Worm (Caenorhabditis elegans) whole organism, late embryonic: ENCODE data around the gene sup-9.
"Not testable (repeated sequence)": the region's sequence is repeated elsewhere in the genome, so short reads cannot be mapped to it uniquely, and the experiment has no call there.

Experiments used
- K02D7.2 ChIP-seq: sonication (generic microtip); optimal IDR thresholded peaks from 2 replicates; lab custom pipeline; 2017; ENCODE audit warnings: mild to moderate bottlenecking, missing genetic modification characterization, missing compliant biosample characterization
- T23F11.4 ChIP-seq: fragments of 200-800 bp; sonication (Bioruptor generic); optimal IDR thresholded peaks from 2 replicates; lab custom pipeline; 2018; ENCODE audit warnings: mild to moderate bottlenecking, missing genetic modification characterization, missing compliant biosample characterization
- ahr-1 ChIP-seq: sonication (generic microtip); optimal IDR thresholded peaks from 2 replicates; lab custom pipeline; 2016; ENCODE audit warnings: missing genetic modification characterization, missing compliant biosample characterization
- ceh-14 ChIP-seq: sonication (generic microtip); optimal IDR thresholded peaks from 2 replicates; lab custom pipeline; 2016; ENCODE audit warnings: missing genotype, missing genetic modification characterization, missing compliant biosample characterization
- ceh-19 ChIP-seq: fragments of 200-800 bp; sonication (Bioruptor generic); optimal IDR thresholded peaks from 2 replicates; lab custom pipeline; 2018; ENCODE audit warnings: mild to moderate bottlenecking, missing genetic modification characterization, missing compliant biosample characterization
- ceh-30 ChIP-seq: fragments of 150-350 bp; optimal IDR thresholded peaks from 2 replicates; lab custom pipeline; 2014; ENCODE audit warnings: missing biosample characterization, missing genetic modification characterization
- ceh-34 ChIP-seq: sonication (generic microtip); optimal IDR thresholded peaks from 2 replicates; lab custom pipeline; 2016; ENCODE audit warnings: mild to moderate bottlenecking, missing genetic modification characterization, missing compliant biosample characterization
- ceh-48 ChIP-seq: sonication (generic microtip); optimal IDR thresholded peaks from 2 replicates; lab custom pipeline; 2016; ENCODE audit warnings: missing genetic modification characterization, inconsistent platforms, missing compliant biosample characterization
- ceh-6 ChIP-seq: fragments of 200-800 bp; sonication (Bioruptor generic); optimal IDR thresholded peaks from 2 replicates; lab custom pipeline; 2018; ENCODE audit warnings: mild to moderate bottlenecking, missing genetic modification characterization, missing compliant biosample characterization
- ceh-9 ChIP-seq: sonication (generic microtip); optimal IDR thresholded peaks from 2 replicates; lab custom pipeline; 2016; ENCODE audit warnings: mild to moderate bottlenecking, missing genetic modification characterization, inconsistent platforms, missing compliant biosample characterization
- dmd-4 ChIP-seq: sonication (generic microtip); optimal IDR thresholded peaks from 2 replicates; lab custom pipeline; 2016; ENCODE audit warnings: borderline replicate concordance, missing genetic modification characterization, missing compliant biosample characterization
- elt-2 ChIP-seq: sonication (generic microtip); optimal IDR thresholded peaks from 2 replicates; lab custom pipeline; 2016; ENCODE audit warnings: missing genetic modification reagents, missing genetic modification characterization, missing compliant biosample characterization
- elt-4 ChIP-seq: sonication (generic microtip); optimal IDR thresholded peaks from 2 replicates; lab custom pipeline; 2016; ENCODE audit warnings: missing genetic modification characterization, missing compliant biosample characterization
- fkh-10 ChIP-seq: fragments of 150-350 bp; optimal IDR thresholded peaks from 2 replicates; lab custom pipeline; 2014; ENCODE audit warnings: missing biosample characterization, missing genetic modification reagents, missing genetic modification characterization
- fkh-6 ChIP-seq: sonication (generic microtip); optimal IDR thresholded peaks from 2 replicates; lab custom pipeline; 2016; ENCODE audit warnings: missing genetic modification characterization, missing compliant biosample characterization
- hlh-15 ChIP-seq: sonication (generic microtip); optimal IDR thresholded peaks from 2 replicates; lab custom pipeline; 2016; ENCODE audit warnings: missing genetic modification characterization, missing compliant biosample characterization
- hlh-30 ChIP-seq: sonication (generic microtip); optimal IDR thresholded peaks from 2 replicates; lab custom pipeline; 2017; ENCODE audit warnings: antibody characterized with exemption, missing genetic modification characterization, missing compliant biosample characterization; ENCODE audit not compliant: insufficient read depth
- hlh-8 ChIP-seq: sonication (generic microtip); optimal IDR thresholded peaks from 2 replicates; lab custom pipeline; 2016; ENCODE audit warnings: missing genotype, missing genetic modification characterization, missing compliant biosample characterization
- madf-2 ChIP-seq: sonication (generic microtip); optimal IDR thresholded peaks from 2 replicates; lab custom pipeline; 2017; ENCODE audit warnings: missing genetic modification characterization, missing compliant biosample characterization
- mec-3 ChIP-seq: sonication (generic microtip); optimal IDR thresholded peaks from 2 replicates; lab custom pipeline; 2016; ENCODE audit warnings: borderline replicate concordance, missing genetic modification characterization, missing compliant biosample characterization
- nfya-1 ChIP-seq: sonication (generic microtip); optimal IDR thresholded peaks from 2 replicates; lab custom pipeline; 2017; ENCODE audit warnings: missing genetic modification characterization, mild to moderate bottlenecking, missing compliant biosample characterization, antibody characterized with exemption, moderate library complexity
- nhr-232 ChIP-seq: sonication (generic microtip); optimal IDR thresholded peaks from 2 replicates; lab custom pipeline; 2016; ENCODE audit warnings: missing genetic modification characterization, missing compliant biosample characterization
- npax-4 ChIP-seq: sonication (generic microtip); optimal IDR thresholded peaks from 2 replicates; lab custom pipeline; 2016; ENCODE audit warnings: missing genetic modification characterization, missing compliant biosample characterization
- odd-2 ChIP-seq: sonication (generic microtip); optimal IDR thresholded peaks from 2 replicates; lab custom pipeline; 2017; ENCODE audit warnings: antibody characterized with exemption, mild to moderate bottlenecking, missing genetic modification characterization, missing compliant biosample characterization
- pha-2 ChIP-seq: sonication (generic microtip); optimal IDR thresholded peaks from 2 replicates; lab custom pipeline; 2017; ENCODE audit warnings: mild to moderate bottlenecking, missing genetic modification characterization, missing compliant biosample characterization
- pha-4 ChIP-seq: fragments of 150-350 bp; optimal IDR thresholded peaks from 2 replicates; lab custom pipeline; 2018; ENCODE audit warnings: missing biosample characterization, missing genetic modification reagents, missing genetic modification characterization
- pqm-1 ChIP-seq: sonication (generic microtip); optimal IDR thresholded peaks from 2 replicates; lab custom pipeline; 2016; ENCODE audit warnings: missing genetic modification characterization, missing compliant biosample characterization
- ref-2 ChIP-seq: sonication (generic microtip); optimal IDR thresholded peaks from 2 replicates; lab custom pipeline; 2016; ENCODE audit warnings: missing genetic modification characterization, missing compliant biosample characterization
- syd-9 ChIP-seq: sonication (generic microtip); optimal IDR thresholded peaks from 2 replicates; lab custom pipeline; 2016; ENCODE audit warnings: mild to moderate bottlenecking, missing genetic modification characterization, moderate library complexity, missing compliant biosample characterization
- tbx-7 ChIP-seq: sonication (generic microtip); optimal IDR thresholded peaks from 2 replicates; lab custom pipeline; 2016; ENCODE audit warnings: missing genotype, missing genetic modification characterization, missing compliant biosample characterization
- ttx-3 ChIP-seq: sonication (generic microtip); optimal IDR thresholded peaks from 2 replicates; lab custom pipeline; 2016; ENCODE audit warnings: missing genetic modification reagents, missing genetic modification characterization, missing compliant biosample characterization
- unc-55 ChIP-seq: sonication (generic microtip); optimal IDR thresholded peaks from 2 replicates; lab custom pipeline; 2017; ENCODE audit warnings: missing biosample characterization, missing genetic modification reagents, missing genetic modification characterization
- unc-86 ChIP-seq: sonication (generic microtip); optimal IDR thresholded peaks from 2 replicates; lab custom pipeline; 2016; ENCODE audit warnings: missing genetic modification characterization, missing compliant biosample characterization
- ztf-16 ChIP-seq: sonication (generic microtip); optimal IDR thresholded peaks from 2 replicates; lab custom pipeline; 2017; ENCODE audit warnings: missing genetic modification characterization, missing compliant biosample characterization

The sup-9 gene

DNA sequence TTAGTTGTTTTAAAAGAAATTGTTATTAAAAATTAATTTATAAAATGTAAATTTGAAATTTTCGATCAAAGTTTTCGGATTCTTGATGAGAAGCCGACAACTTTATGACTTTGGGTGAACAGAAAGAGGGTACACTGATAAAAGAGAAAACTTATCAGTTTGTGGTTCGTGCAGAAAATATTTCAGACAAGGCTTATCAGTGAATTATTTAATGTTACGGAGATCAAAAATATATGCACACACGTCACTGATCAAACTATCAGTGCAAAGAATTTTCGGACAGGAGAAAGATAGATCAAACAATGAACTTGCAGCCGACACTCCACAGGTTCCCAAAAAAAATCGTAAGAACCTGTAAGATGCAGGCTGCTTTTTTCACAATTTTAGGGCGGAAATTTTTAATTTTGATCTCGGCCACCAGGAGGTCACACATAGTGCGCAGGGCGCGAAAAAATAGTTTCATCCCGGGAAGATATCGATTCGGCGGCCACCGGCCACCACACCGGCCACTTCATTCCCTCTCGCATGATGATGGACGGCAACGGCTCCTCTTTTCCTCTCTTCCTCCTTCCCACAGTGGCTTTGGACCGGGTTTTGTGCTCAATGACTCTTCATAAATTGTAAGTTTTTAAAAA is 9.2 kb downstream of the sup-9 start, which contains the start of gene F22E5.17:
Gene F22E5.17, plus strand, starts transcription at position 508 of the 635 bp plus-strand sequence.
- TF ChIP-seq elt-2 (tag; lab: Kevin White, UChicago) (peak; percentile 84), mec-3 (tag; lab: Kevin White, UChicago) (no peak)

DNA sequence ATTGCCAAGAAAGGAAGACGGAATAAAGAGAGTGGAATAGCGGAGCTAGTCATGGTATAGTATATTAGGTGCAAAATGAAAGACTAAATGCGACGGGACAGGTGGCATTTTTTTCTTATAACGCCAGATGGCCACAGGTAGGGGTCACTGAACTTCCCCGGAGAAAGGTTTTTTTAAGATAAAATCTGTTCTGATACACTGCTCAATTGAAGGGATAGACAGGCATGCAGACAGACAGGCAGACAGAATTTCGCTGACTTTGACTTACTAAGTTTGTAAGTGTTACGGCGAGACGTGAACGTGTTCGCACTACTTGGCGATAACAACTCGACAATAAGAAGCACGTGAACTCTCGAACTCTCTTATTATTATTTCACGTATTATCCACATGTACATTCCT is 13.3 kb downstream of the sup-9 start, which contains the start of the genes F22E5.20 and F22E5.1:
Gene F22E5.20, minus strand, starts transcription at position 101 of the 400 bp plus-strand sequence.
Gene F22E5.1, plus strand, starts transcription at position 242 of the 400 bp plus-strand sequence.
- not testable (repeated sequence) for TF ChIP-seq ceh-34; T23F11.4 (GFP tag; lab: Kevin White, UChicago); ztf-16

DNA sequence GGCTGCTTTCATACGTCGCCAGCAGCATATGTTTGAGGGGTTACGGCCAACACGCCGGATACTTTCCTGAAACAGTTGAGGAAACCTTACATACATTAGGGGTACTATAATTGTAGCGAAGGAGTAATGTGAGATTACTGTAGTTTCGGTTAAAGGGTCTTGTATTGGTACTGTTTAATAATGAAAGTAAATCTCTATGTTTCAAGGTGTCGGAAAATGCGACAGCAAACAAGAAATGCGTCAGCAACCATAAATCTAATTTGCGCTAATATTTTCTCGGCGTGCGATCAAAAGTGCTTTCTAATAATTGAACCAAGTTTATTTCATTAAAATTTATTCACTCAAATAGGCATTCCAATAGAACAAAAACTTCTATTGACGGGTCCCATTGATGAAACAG is 14.5 kb downstream of the sup-9 start, which contains the start of gene sri-57:
Gene sri-57, minus strand, starts transcription at position 101 of the 400 bp plus-strand sequence.
- TF ChIP-seq fkh-10; hlh-30 (tag; lab: Kevin White, UChicago); ceh-14: not testable (repeated sequence)
- TF ChIP-seq, all 69 proteins: peak for 0; not testable (repeated sequence) for 69

ce11 chrII:2665606-2666005 is 21.2 kb downstream of the sup-9 start, which contains the start of gene F22E5.22:
TSS of gene F22E5.22 (plus strand) at chrII:2665906.
- no peak for TF ChIP-seq hlh-15 (tag; lab: Kevin White, UChicago)
- TF ChIP-seq fkh-6, result no peak
- no peak for TF ChIP-seq unc-86 (tag; lab: Kevin White, UChicago)
- TF ChIP-seq dmd-4 (tag; lab: Kevin White, UChicago), result no peak
- no peak for TF ChIP-seq odd-2 (tag; lab: Kevin White, UChicago)
- TF ChIP-seq unc-55 (GFP tag; lab: Kevin White, UChicago), result no peak
- no peak for TF ChIP-seq elt-4
- no peak for TF ChIP-seq hlh-8 (tag; lab: Kevin White, UChicago)
- TF ChIP-seq npax-4, result no peak
- no peak for TF ChIP-seq ahr-1
- no peak for TF ChIP-seq nhr-232
- no peak for TF ChIP-seq nfya-1
- no peak for TF ChIP-seq ceh-48 (tag; lab: Kevin White, UChicago)
- no peak for TF ChIP-seq ref-2 (tag; lab: Kevin White, UChicago)

- not testable (repeated sequence) for TF ChIP-seq elt-2 (tag; lab: Kevin White, UChicago); fkh-6; syd-9 (tag; lab: Kevin White, UChicago)
These were observed 21.7 kb downstream of the sup-9 start, which contains the start of gene F22E5.2 for ce11 chrII:2665081-2665480. TSS of gene F22E5.2 (plus strand) at chrII:2665381.

DNA sequence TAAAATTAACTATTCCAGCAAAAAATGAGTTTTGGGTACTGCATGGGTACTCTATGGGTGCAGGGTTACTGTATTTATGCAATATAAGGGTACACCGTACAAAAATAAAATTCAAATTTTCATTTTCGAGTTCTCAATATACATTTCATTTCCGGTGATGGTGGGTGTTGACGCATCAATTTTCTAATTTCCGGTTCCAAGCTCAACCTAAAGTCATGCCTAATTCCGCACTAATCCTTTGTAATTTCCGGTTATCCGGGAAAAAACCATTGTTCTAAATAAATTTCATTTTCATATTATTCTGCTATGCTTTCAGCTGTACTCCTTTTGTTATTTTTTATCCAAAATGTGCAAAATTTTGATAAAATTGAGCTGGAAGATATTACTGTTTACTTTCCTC is 27.5 kb downstream of the sup-9 start, which contains the start of gene gcy-21:
Gene gcy-21, plus strand, starts transcription at position 301 of the 400 bp plus-strand sequence.
- TF ChIP-seq ceh-19 (no peak), pqm-1 (no peak), K02D7.2 (tag; lab: Kevin White, UChicago) (no peak), hlh-15 (tag; lab: Kevin White, UChicago) (no peak), tbx-7 (tag; lab: Kevin White, UChicago) (no peak), ceh-48 (tag; lab: Kevin White, UChicago) (no peak), ttx-3 (tag; lab: Kevin White, UChicago) (no peak), madf-2 (tag; lab: Kevin White, UChicago) (no peak)

ce11 chrII:2656606-2657005 is 30.2 kb downstream of the sup-9 start, which contains the start of gene sri-47:
TSS of gene sri-47 (plus strand) at chrII:2656906.
- TF ChIP-seq elt-4 (no peak), ceh-6 (GFP tag; lab: Kevin White, UChicago) (no peak), ceh-30 (tag; lab: Kevin White, UChicago) (no peak), ceh-9 (tag; lab: Kevin White, UChicago) (no peak), pha-2 (tag; lab: Kevin White, UChicago) (no peak), pha-4 (tag; lab: Kevin White, UChicago) (no peak), ttx-3 (tag; lab: Kevin White, UChicago) (no peak), ref-2 (tag; lab: Kevin White, UChicago) (no peak), odd-2 (tag; lab: Kevin White, UChicago) (no peak)
